Fruit fly (Drosophila melanogaster) S2 (cell line): ENCODE results near the gene Kal1.

Experiments used
- CG8478 ChIP-seq: fragments of >200 bp; optimal IDR thresholded peaks from 2 replicates; lab custom pipeline; 2018
- CTCF ChIP-seq, 2 experiments: fragments of >200 bp; optimal IDR thresholded peaks; 2 replicates each; lab custom pipeline; 2018

Gene Kal1

dm6 chr3R:24144542-24144941, 3.3 kb downstream of the Kal1 start:
- TF ChIP-seq CTCF (optimal IDR thresholded peaks at IDR 0.05; lab: Kevin White, UChicago) (no peak), CG8478 (lab: Kevin White, UChicago) (no peak)

- TF ChIP-seq CTCF (optimal IDR thresholded peaks at IDR 0.05; lab: Kevin White, UChicago), result no peak
- no peak for TF ChIP-seq CG8478 (lab: Kevin White, UChicago)
These were observed 7.6 kb downstream of the Kal1 start, which contains the start of gene Slimp for dm6 chr3R:24148838-24149237. Gene Slimp, minus strand, starts transcription at chr3R:24148967.

dm6 chr3R:24150103-24150502, 8.9 kb downstream of the Kal1 start, which contains the start of gene p38c:
Gene p38c, minus strand, starts transcription at chr3R:24150203.
- TF ChIP-seq CG8478 (lab: Kevin White, UChicago), result no peak
- no peak for TF ChIP-seq CTCF (optimal IDR thresholded peaks at IDR 0.05; lab: Kevin White, UChicago)

- TF ChIP-seq CTCF (optimal IDR thresholded peaks at IDR 0.05; lab: Kevin White, UChicago) (no peak), CG8478 (lab: Kevin White, UChicago) (no peak)
These were observed 11.0 kb downstream of the Kal1 start, which contains the start of the genes p38a and CG6178 for dm6 chr3R:24151924-24152809. Gene p38a, minus strand, starts transcription at chr3R:24152321. Gene CG6178, plus strand, starts transcription at chr3R:24152347.

- TF ChIP-seq CG8478 (lab: Kevin White, UChicago) (no peak), CTCF (optimal IDR thresholded peaks at IDR 0.05; lab: Kevin White, UChicago) (no peak)
These were observed 20.1 kb downstream of the Kal1 start, which contains the start of the genes Myo95E and TBC1d7 for dm6 chr3R:24161173-24161811. Gene Myo95E, minus strand, starts transcription at chr3R:24161498. Gene TBC1d7, plus strand, starts transcription at chr3R:24161727.

dm6 chr3R:24162774-24163555, 21.8 kb downstream of the Kal1 start, which contains the start of gene mRpS24:
Gene mRpS24, minus strand, starts transcription at chr3R:24163545.
- TF ChIP-seq CTCF (optimal IDR thresholded peaks at IDR 0.05; lab: Kevin White, UChicago) (no peak), CG8478 (lab: Kevin White, UChicago) (no peak)

- TF ChIP-seq CG8478 (lab: Kevin White, UChicago), result no peak
- no peak for TF ChIP-seq CTCF (optimal IDR thresholded peaks at IDR 0.05; lab: Kevin White, UChicago)
These were observed 22.4 kb downstream of the Kal1 start, which contains the start of gene Apc2 for dm6 chr3R:24163556-24164022. Gene Apc2, plus strand, starts transcription at chr3R:24163966.

- peak in 1 of 2 experiments; percentile 14 for TF ChIP-seq CTCF (optimal IDR thresholded peaks at IDR 0.05; lab: Kevin White, UChicago)
- TF ChIP-seq CG8478 (lab: Kevin White, UChicago), result no peak
These were observed 28.2 kb downstream of the Kal1 start, which contains the start of gene CG5510 for dm6 chr3R:24169362-24169761. Gene CG5510, minus strand, starts transcription at chr3R:24169562.

- TF ChIP-seq CTCF (optimal IDR thresholded peaks at IDR 0.05; lab: Kevin White, UChicago) (no peak), CG8478 (lab: Kevin White, UChicago) (no peak)
These were observed 31.2 kb downstream of the Kal1 start, which contains the start of gene CG13606 for dm6 chr3R:24172379-24172778. Gene CG13606, plus strand, starts transcription at chr3R:24172628.

- TF ChIP-seq CTCF (optimal IDR thresholded peaks at IDR 0.05; lab: Kevin White, UChicago) (no peak), CG8478 (lab: Kevin White, UChicago) (no peak)
These were observed 45.0 kb downstream of the Kal1 start, which contains the start of gene mora for dm6 chr3R:24186188-24186587. Gene mora, plus strand, starts transcription at chr3R:24186359.

- no peak for TF ChIP-seq CG8478 (lab: Kevin White, UChicago)
These were observed 47.4 kb downstream of the Kal1 start, which contains the start of gene CG5515 for dm6 chr3R:24188619-24189018. Gene CG5515, minus strand, starts transcription at chr3R:24188896.

dm6 chr3R:24193373-24193879, 52.2 kb downstream of the Kal1 start, which contains the start of the genes SMC6 and CG6204:
Gene SMC6, minus strand, starts transcription at chr3R:24193423.
Gene CG6204, plus strand, starts transcription at chr3R:24193832.
- no peak for TF ChIP-seq CTCF (optimal IDR thresholded peaks at IDR 0.05; lab: Kevin White, UChicago)
- no peak for TF ChIP-seq CG8478 (lab: Kevin White, UChicago)
